Fruit fly (Drosophila melanogaster): ENCODE results near the gene Hira.

Hira gene

DNA sequence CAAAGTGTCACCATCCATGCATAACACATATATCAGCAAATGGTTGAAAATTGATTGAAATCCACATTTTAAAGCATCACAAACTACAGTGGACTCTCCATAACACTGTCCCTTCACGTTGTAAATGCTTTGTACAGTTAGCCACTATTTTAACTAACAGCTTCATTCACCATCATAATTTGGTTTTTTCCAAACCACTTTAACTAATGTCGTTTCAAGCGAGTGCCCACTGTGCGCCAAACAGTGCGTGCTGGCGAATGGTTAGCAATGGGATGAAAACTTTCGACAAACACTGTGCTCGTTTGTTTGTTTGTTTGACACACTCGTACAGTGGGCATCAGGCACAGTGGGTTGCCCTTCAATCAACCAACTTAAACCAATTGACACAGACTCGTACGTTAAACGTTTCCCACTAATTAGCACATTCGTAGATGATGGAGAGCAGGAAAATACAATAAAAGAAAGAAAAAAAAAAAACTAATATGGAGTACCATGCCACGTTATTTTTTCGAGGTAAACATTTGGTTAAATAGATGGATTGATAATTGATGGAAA, 21.6 kb upstream of the Hira start (continued):
- no peak for TF ChIP-seq D (optimal IDR thresholded peaks at IDR 0.05)
- peak; percentile 82 for TF ChIP-seq D (GFP tag; optimal IDR thresholded peaks at IDR 0.05)
- TF ChIP-seq CG2875 (GFP tag; optimal IDR thresholded peaks at IDR 0.05): peak; percentile 79
- TF ChIP-seq CG11696 (GFP tag; IDR thresholded peaks at IDR 0.05): peak; percentile 77
- TF ChIP-seq nom (GFP tag; optimal IDR thresholded peaks at IDR 0.05): no peak
- peak; percentile 68 for TF ChIP-seq psq (GFP tag; optimal IDR thresholded peaks at IDR 0.05)
- TF ChIP-seq Spps (tag; optimal IDR thresholded peaks at IDR 0.05): peak; percentile 25
- TF ChIP-seq CG2120 (GFP tag; optimal IDR thresholded peaks at IDR 0.05): peak; percentile 95
- TF ChIP-seq Doc3 (GFP tag; IDR thresholded peaks at IDR 0.05; ENCODE audit: partially characterized antibody): no peak
- peak; percentile 95 for TF ChIP-seq CG7839 (tag; optimal IDR thresholded peaks at IDR 0.05)
- TF ChIP-seq Hr3 (GFP tag; optimal IDR thresholded peaks at IDR 0.05): peak; percentile 83
- peak; percentile 89 for TF ChIP-seq sens-2 (GFP tag; IDR thresholded peaks at IDR 0.05)
- peak; percentile 79 for TF ChIP-seq sim (GFP tag; IDR thresholded peaks at IDR 0.05)
- TF ChIP-seq zfh1 (GFP tag; IDR thresholded peaks at IDR 0.05): peak; percentile 92
- peak; percentile 77 for TF ChIP-seq gcm (GFP tag; optimal IDR thresholded peaks at IDR 0.05)
- no peak for TF ChIP-seq CG8478 (optimal IDR thresholded peaks at IDR 0.05)
- no peak for TF ChIP-seq Sin3A (optimal IDR thresholded peaks at IDR 0.05)
- TF ChIP-seq Dek (tag; optimal IDR thresholded peaks at IDR 0.05): peak; percentile 90
- peak; percentile 71 for TF ChIP-seq Side (GFP tag; optimal IDR thresholded peaks at IDR 0.05)
- peak; percentile 92 for TF ChIP-seq CG30403 (GFP tag; optimal IDR thresholded peaks at IDR 0.05)
- peak; percentile 98 for TF ChIP-seq CG8388 (GFP tag; optimal IDR thresholded peaks at IDR 0.05)
- peak; percentile 93 for TF ChIP-seq CG2199 (GFP tag; IDR thresholded peaks at IDR 0.05)
- peak; percentile 91 for TF ChIP-seq CG16779 (GFP tag; IDR thresholded peaks at IDR 0.05)
- peak; percentile 95 for TF ChIP-seq HLH3B (GFP tag; IDR thresholded peaks at IDR 0.05)
- peak; percentile 68 for TF ChIP-seq Ets97D (GFP tag; optimal IDR thresholded peaks at IDR 0.05)
- peak; percentile 94 for TF ChIP-seq CG14667 (GFP tag; IDR thresholded peaks at IDR 0.05)
- TF ChIP-seq ara (GFP tag; IDR thresholded peaks at IDR 0.05): peak; percentile 86
- TF ChIP-seq knrl (GFP tag; IDR thresholded peaks at IDR 0.05; ENCODE audit: partially characterized antibody): no peak
- TF ChIP-seq Poxn (GFP tag; IDR thresholded peaks at IDR 0.05): peak; percentile 78
- peak; percentile 74 for TF ChIP-seq cato (GFP tag; optimal IDR thresholded peaks at IDR 0.05; ENCODE audit: borderline replicate concordance)
- peak; percentile 93 for TF ChIP-seq gce (GFP tag; IDR thresholded peaks at IDR 0.05)
- TF ChIP-seq CG32532 (GFP tag; IDR thresholded peaks at IDR 0.05): peak; percentile 95
- TF ChIP-seq ato (GFP tag; IDR thresholded peaks at IDR 0.05; ENCODE audit: partially characterized antibody): no peak
- peak; percentile 85 for TF ChIP-seq cwo (GFP tag; optimal IDR thresholded peaks at IDR 0.05)
- peak; percentile 51; the same call in 1 of the 2 replicates for TF ChIP-seq Adf1 (GFP tag; IDR thresholded peaks at IDR 0.05)
- peak; percentile 93 for TF ChIP-seq otp (GFP tag; IDR thresholded peaks at IDR 0.05)
- peak; percentile 80 for TF ChIP-seq CG3163 (GFP tag; optimal IDR thresholded peaks at IDR 0.05)
- peak; percentile 85; the same call in 2 of the 3 replicates for TF ChIP-seq C15 (GFP tag; IDR thresholded peaks at IDR 0.05)
- TF ChIP-seq crp (GFP tag; optimal IDR thresholded peaks at IDR 0.05): peak in 1 of 2 experiments; percentile 49
- peak; percentile 96 for TF ChIP-seq Dip3 (GFP tag; optimal IDR thresholded peaks at IDR 0.05)
- peak; percentile 99 for TF ChIP-seq CHES-1-like (GFP tag; optimal IDR thresholded peaks at IDR 0.05)
- no peak for TF ChIP-seq CG9797 (GFP tag; optimal IDR thresholded peaks at IDR 0.05)
- TF ChIP-seq slou (GFP tag; optimal IDR thresholded peaks at IDR 0.05): peak; percentile 81
- peak; percentile 34 for TF ChIP-seq trem (tag; optimal IDR thresholded peaks at IDR 0.05)
- peak; percentile 81 to 91 for TF ChIP-seq Hr51 (GFP tag; optimal IDR thresholded peaks at IDR 0.05)
- no peak for TF ChIP-seq Elba2 (GFP tag; optimal IDR thresholded peaks at IDR 0.05)
- TF ChIP-seq Mad (GFP tag; optimal IDR thresholded peaks at IDR 0.05): peak; percentile 82
- peak; percentile 89 for TF ChIP-seq CrebB (tag; optimal IDR thresholded peaks at IDR 0.05)
- peak; percentile 2 for TF ChIP-seq cg (GFP tag; optimal IDR thresholded peaks at IDR 0.05)
- TF ChIP-seq slbo (GFP tag; IDR thresholded peaks at IDR 0.05): peak; percentile 97
- peak; percentile 95 for TF ChIP-seq B-H2 (GFP tag; optimal IDR thresholded peaks at IDR 0.05)
